Worm (Caenorhabditis elegans) whole organism, late embryonic: ENCODE measurements around the gene zag-1.
A peak's percentile ranks its signal among the peaks of the same experiment; 100 is the strongest.

ENCODE experiments used
- F13H6.1 ChIP-seq: sonication (generic microtip); optimal IDR thresholded peaks from 2 replicates; lab custom pipeline; 2016; ENCODE audit warnings: missing genetic modification characterization, missing compliant biosample characterization
- ceh-14 ChIP-seq: sonication (generic microtip); optimal IDR thresholded peaks from 2 replicates; lab custom pipeline; 2016; ENCODE audit warnings: missing genotype, missing genetic modification characterization, missing compliant biosample characterization
- ets-4 ChIP-seq: sonication (generic microtip); optimal IDR thresholded peaks from 2 replicates; lab custom pipeline; 2016; ENCODE audit warnings: missing genetic modification characterization, missing compliant biosample characterization
- fax-1 ChIP-seq: sonication (generic microtip); optimal IDR thresholded peaks from 2 replicates; lab custom pipeline; 2016; ENCODE audit warnings: missing genotype, missing genetic modification characterization, missing compliant biosample characterization
- fkh-10 ChIP-seq: fragments of 150-350 bp; optimal IDR thresholded peaks from 2 replicates; lab custom pipeline; 2014; ENCODE audit warnings: missing biosample characterization, missing genetic modification reagents, missing genetic modification characterization
- hlh-30 ChIP-seq: sonication (generic microtip); optimal IDR thresholded peaks from 2 replicates; lab custom pipeline; 2017; ENCODE audit warnings: antibody characterized with exemption, missing genetic modification characterization, missing compliant biosample characterization; ENCODE audit not compliant: insufficient read depth
- nhr-11 ChIP-seq: fragments of 150-350 bp; optimal IDR thresholded peaks from 2 replicates; lab custom pipeline; 2014; ENCODE audit warnings: missing biosample characterization, missing genetic modification characterization
- pha-4 ChIP-seq: fragments of 150-350 bp; optimal IDR thresholded peaks from 2 replicates; lab custom pipeline; 2018; ENCODE audit warnings: missing biosample characterization, missing genetic modification reagents, missing genetic modification characterization
- pqm-1 ChIP-seq: sonication (generic microtip); optimal IDR thresholded peaks from 2 replicates; lab custom pipeline; 2016; ENCODE audit warnings: missing genetic modification characterization, missing compliant biosample characterization
- unc-42 ChIP-seq: sonication (generic microtip); optimal IDR thresholded peaks from 2 replicates; lab custom pipeline; 2016; ENCODE audit warnings: missing genotype, missing genetic modification characterization, missing compliant biosample characterization
- unc-55 ChIP-seq: sonication (generic microtip); optimal IDR thresholded peaks from 2 replicates; lab custom pipeline; 2017; ENCODE audit warnings: missing biosample characterization, missing genetic modification reagents, missing genetic modification characterization
- ztf-16 ChIP-seq: sonication (generic microtip); optimal IDR thresholded peaks from 2 replicates; lab custom pipeline; 2017; ENCODE audit warnings: missing genetic modification characterization, missing compliant biosample characterization

DNA sequence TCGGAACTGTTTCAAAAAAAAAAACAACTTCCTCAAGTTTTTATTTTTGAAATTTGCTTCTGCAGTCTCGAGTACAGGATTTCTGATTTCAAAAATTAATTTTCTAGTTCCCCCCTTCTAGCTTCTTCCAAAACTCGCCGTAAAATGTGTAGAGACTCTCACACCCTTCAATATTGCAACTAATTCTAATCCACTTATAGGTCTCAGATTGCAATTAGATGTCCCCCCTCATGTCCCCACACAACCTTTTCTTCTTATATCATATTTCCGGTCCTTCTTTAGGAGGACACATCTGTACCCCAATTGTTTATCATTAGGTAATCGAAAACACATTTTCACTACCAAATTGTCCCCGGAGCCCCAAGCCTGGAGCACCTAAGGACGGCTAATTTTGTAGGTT is 15.2 kb upstream of the zag-1 start:
- TF ChIP-seq unc-42 (peak; percentile 71), hlh-30 (no peak), unc-55 (GFP tag; lab: Kevin White, UChicago) (no peak), ztf-16 (no peak), nhr-11 (tag; lab: Kevin White, UChicago) (no peak), ceh-14 (tag; lab: Kevin White, UChicago) (no peak), ets-4 (tag; lab: Kevin White, UChicago) (no peak), pha-4 (tag; lab: Kevin White, UChicago) (no peak), fax-1 (tag; lab: Kevin White, UChicago) (no peak), fkh-10 (GFP tag; lab: Kevin White, UChicago) (no peak), pqm-1 (tag; lab: Kevin White, UChicago) (no peak), F13H6.1 (tag; lab: Kevin White, UChicago) (no peak)
